Worm (Caenorhabditis elegans) whole organism, midembryonic: Measurements from ENCODE around the gene math-33.

ENCODE experiments used
- T22C8.4 ChIP-seq: fragments of 200-800 bp; sonication (Bioruptor generic); IDR thresholded peaks from 2 replicates; pipeline ENCODE4 v1.3.6; 2022; ENCODE audit warnings: missing genetic modification characterization, missing compliant biosample characterization
- cog-1 ChIP-seq: sonication (generic microtip); optimal IDR thresholded peaks from 2 replicates; lab custom pipeline; 2016; ENCODE audit warnings: missing genetic modification characterization, missing compliant biosample characterization
- flt-1 ChIP-seq: fragments of 200-800 bp; sonication (Bioruptor generic); IDR thresholded peaks from 2 replicates; pipeline ENCODE4 v1.3.6; 2022; ENCODE audit warnings: missing genetic modification characterization, missing compliant biosample characterization
- klf-2 ChIP-seq: fragments of 200-800 bp; sonication (Bioruptor generic); conservative IDR thresholded peaks from 2 replicates; pipeline ENCODE4 v1.3.6; 2022; ENCODE audit warnings: missing genetic modification reagents, missing genetic modification characterization, missing compliant biosample characterization
- med-1 ChIP-seq: sonication (generic microtip); optimal IDR thresholded peaks from 2 replicates; lab custom pipeline; 2017; ENCODE audit warnings: missing genetic modification characterization, mild to moderate bottlenecking, missing compliant biosample characterization, antibody characterized with exemption, missing genetic modification reagents; ENCODE audit not compliant: insufficient read depth
- ref-1 ChIP-seq: fragments of 200-800 bp; sonication (Bioruptor generic); conservative IDR thresholded peaks from 2 replicates; pipeline ENCODE4 v1.3.6; 2022; ENCODE audit warnings: missing genetic modification reagents, missing genetic modification characterization, missing compliant biosample characterization
- tab-1 ChIP-seq: fragments of 200-800 bp; sonication (Bioruptor generic); IDR thresholded peaks from 2 replicates; pipeline ENCODE4 v1.3.6; 2022; ENCODE audit warnings: missing genetic modification characterization, missing compliant biosample characterization
- ztf-23 ChIP-seq: fragments of 200-800 bp; sonication (Bioruptor generic); IDR thresholded peaks from 2 replicates; pipeline ENCODE4 v1.3.6; 2022; ENCODE audit warnings: missing genetic modification reagents, missing genetic modification characterization, missing compliant biosample characterization
- ztf-29 ChIP-seq: fragments of 200-800 bp; sonication (Bioruptor generic); IDR thresholded peaks from 2 replicates; pipeline ENCODE4 v1.3.6; 2022; ENCODE audit warnings: missing genetic modification reagents, missing genetic modification characterization, missing compliant biosample characterization

math-33 gene

DNA sequence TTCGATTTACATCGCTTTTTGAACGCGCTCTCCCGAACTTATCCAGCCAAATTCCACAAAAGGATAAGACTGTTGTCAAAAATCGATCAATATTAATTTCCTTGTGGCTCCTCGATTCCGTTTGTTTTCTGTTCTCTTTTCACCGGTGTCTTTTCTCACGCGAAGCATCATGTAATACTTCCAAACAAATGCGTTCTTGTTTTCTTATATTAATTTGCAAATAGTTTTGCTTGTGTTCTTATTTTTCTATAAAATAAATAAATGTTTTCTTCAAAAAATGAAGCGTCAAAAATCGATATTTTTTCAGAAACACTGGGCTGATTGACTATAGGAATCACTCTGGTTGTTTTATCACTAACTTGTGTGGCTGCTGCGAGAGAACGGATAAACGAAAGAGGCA, at the start of gene math-33:
TSS of gene math-33 (plus strand) at position 301 of the 400 bp plus-strand sequence.
- TF ChIP-seq cog-1 (tag; lab: Kevin White, UChicago) (no peak), med-1 (GFP tag; lab: Kevin White, UChicago) (no peak), ztf-29 (GFP tag; lab: Robert Waterston, UW) (no peak), ztf-23 (no peak), flt-1 (GFP tag; lab: Robert Waterston, UW) (no peak), ref-1 (GFP tag; lab: Robert Waterston, UW) (no peak)

DNA sequence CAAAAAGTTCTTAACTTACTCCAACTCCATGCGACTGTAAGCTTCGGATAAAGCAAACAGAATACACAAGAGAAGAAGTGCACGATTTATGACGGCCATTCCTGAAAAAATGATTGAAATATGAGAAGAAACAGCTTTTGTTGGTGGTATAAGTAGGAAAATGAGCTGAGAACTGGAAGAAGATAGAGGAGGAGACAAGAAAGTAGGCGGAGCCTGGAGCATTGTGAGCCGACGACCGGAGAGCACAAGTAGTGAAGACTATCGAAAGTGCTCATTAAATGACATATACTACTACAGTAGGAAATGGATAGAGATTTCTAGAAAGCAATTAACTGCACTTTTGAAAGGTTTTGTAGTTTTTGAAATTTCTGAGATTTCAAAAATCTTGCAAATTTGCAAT, 48.2 kb upstream of the math-33 start, which contains the start of gene nlp-80:
TSS of gene nlp-80 (minus strand) at position 101 of the 400 bp plus-strand sequence.
- TF ChIP-seq ztf-23 = no peak
- no peak for TF ChIP-seq klf-2
- no peak for TF ChIP-seq ref-1 (GFP tag; lab: Robert Waterston, UW)
- TF ChIP-seq ztf-29 (GFP tag; lab: Robert Waterston, UW) = no peak
- no peak for TF ChIP-seq flt-1 (GFP tag; lab: Robert Waterston, UW)
- no peak for TF ChIP-seq med-1 (GFP tag; lab: Kevin White, UChicago)
- no peak for TF ChIP-seq tab-1
- no peak for TF ChIP-seq cog-1 (tag; lab: Kevin White, UChicago)
- no peak for TF ChIP-seq T22C8.4 (GFP tag; lab: Robert Waterston, UW)

DNA sequence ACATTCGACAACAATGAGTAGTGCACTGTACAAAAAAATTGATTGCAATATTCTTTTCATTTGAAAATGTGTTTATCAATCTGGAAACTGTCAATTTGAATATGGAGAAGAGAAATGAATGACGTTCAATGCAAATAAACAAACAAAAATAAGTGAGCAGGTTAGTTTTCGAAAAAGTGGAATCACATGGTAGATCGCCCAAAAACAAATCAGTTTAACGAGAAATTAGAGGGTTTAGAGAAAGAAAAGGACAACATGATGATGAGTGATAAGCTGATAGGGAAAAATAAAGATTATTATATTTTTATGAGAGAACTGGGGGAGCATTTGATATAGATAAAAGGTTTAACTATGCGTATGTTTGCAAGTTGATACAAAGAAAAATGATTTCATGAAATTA, 44.4 kb upstream of the math-33 start, which contains the start of gene T04C12.8:
TSS of gene T04C12.8 (minus strand) at position 82 of the 400 bp plus-strand sequence.
- TF ChIP-seq cog-1 (tag; lab: Kevin White, UChicago) = no peak
- TF ChIP-seq med-1 (GFP tag; lab: Kevin White, UChicago) = no peak
- TF ChIP-seq tab-1 = no peak
- TF ChIP-seq flt-1 (GFP tag; lab: Robert Waterston, UW) = no peak
- TF ChIP-seq klf-2 = no peak
- TF ChIP-seq T22C8.4 (GFP tag; lab: Robert Waterston, UW) = no peak
- no peak for TF ChIP-seq ztf-23
- TF ChIP-seq ref-1 (GFP tag; lab: Robert Waterston, UW) = no peak
- no peak for TF ChIP-seq ztf-29 (GFP tag; lab: Robert Waterston, UW)

DNA sequence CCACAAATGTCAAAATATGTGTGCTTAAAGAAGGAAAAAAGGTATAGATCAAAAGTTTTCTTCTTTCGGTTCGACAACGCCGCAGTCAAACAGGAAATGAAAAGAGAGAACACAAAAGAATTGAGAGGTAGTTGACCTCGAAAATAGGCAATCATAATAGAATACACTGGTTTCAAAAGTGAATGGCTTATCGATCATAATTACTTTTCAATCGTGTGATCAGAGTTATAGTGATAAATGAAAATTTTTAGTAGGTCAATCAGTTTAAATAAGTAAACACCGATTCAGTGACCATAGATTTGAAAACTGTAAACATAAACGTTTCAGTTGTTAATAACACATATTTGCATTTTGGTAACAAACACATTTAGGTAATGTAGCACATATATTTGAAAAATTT, 43.3 kb upstream of the math-33 start:
- TF ChIP-seq cog-1 (tag; lab: Kevin White, UChicago) = no peak
- TF ChIP-seq ztf-23 = no peak

DNA sequence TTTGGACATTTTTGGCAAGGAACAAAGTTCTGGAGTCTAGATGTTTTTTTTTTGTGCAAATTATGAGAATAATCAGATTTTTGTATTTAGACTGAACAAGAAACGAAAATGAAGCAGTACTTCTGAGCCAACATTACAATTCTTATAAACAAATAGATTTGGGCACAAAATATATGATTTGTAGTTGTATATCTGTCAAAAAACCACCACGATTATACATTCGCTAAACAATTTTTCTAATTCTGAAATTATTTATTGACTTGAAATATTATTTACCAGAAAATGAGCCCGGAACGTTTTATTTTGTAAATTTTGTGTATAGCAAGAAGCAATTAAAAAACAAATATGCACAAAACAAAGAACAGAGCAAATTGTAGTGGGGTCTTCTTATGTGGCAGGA, 42.3 kb upstream of the math-33 start:
- TF ChIP-seq cog-1 (tag; lab: Kevin White, UChicago) (no peak), klf-2 (no peak), T22C8.4 (GFP tag; lab: Robert Waterston, UW) (no peak), med-1 (GFP tag; lab: Kevin White, UChicago) (no peak), ref-1 (GFP tag; lab: Robert Waterston, UW) (no peak), flt-1 (GFP tag; lab: Robert Waterston, UW) (no peak), ztf-29 (GFP tag; lab: Robert Waterston, UW) (no peak), tab-1 (no peak), ztf-23 (no peak)

DNA sequence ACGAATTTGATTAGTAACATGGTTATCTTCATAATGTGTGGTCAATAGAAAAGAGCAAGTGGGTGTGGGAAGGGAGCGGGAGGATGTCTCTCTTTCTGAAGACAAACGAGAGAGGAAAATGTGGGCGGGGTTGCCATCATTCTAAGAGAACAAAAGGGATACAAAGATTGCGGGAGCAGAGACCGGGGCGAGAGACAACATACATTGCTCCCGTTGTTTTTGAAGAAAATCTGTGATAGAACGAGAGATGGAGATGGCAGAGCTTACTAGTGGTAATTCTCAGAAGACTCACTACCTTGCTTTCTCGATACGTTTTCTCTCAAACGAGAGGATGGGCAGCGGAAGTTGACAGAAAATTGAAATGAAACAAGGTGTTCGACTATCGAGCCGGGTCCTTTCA, 40.4 kb upstream of the math-33 start:
- TF ChIP-seq ztf-29 (GFP tag; lab: Robert Waterston, UW) (no peak), ztf-23 (no peak), tab-1 (no peak)

DNA sequence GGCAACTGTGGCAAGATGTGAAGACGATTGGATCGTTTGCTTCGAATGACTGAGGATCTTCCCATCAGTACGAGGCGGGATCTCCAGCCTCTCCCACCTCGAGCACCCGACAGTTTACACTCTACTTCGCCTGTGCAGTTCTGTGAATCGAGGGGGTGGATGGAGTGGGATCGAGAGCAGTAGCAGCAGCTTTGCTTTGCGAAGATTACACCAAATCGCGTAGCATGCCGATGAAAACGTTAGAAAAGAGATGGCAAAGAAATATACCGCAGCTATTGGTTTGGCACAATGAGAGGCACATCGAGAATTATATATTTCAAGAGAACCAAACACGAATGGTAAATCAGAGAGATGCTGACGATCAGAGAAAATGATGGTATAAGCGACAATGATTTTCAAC, 39.3 kb upstream of the math-33 start, which contains the start of gene act-3:
TSS of gene act-3 (minus strand) at position 51 of the 400 bp plus-strand sequence.
- TF ChIP-seq med-1 (GFP tag; lab: Kevin White, UChicago) (no peak), klf-2 (no peak), ref-1 (GFP tag; lab: Robert Waterston, UW) (no peak), cog-1 (tag; lab: Kevin White, UChicago) (peak; percentile 35)

DNA sequence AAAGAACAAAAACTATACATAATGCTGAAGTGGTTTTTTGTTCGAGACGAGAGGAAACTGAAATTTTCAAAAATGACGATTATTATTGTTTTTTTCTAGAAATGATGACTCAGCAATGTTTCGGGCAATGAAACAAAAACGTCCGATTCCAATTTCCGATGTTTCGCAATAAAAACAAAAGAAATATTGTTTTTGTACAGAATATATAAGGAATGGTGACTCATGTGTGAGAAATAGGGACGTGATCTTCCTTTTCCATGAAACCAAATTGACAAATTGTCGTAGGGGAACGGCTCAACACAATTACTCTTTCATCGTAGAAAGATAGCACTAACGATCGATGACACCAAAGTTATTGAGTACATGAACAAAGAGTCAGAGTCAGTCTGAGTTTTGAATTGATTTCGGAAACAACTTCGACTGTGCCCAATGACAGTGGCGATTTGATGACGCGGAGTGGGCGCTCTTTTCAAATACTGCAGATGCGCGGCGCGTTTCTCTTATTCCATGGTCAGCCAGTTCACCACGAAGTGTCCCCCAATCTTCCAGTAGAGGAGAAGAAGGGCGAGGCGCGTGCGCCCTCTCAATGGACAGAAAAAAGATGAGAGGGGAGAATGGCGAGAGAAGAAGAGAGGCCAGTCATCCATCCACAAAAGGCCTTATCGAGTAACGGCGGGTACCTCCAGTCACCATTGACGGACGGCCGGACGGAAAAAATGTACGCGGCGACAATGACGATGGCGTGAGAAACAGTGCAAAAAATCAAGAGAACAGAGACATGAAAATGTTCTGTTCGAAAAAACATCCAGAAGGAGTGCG, 38.3 kb upstream of the math-33 start:
- no peak for TF ChIP-seq klf-2
- TF ChIP-seq ref-1 (GFP tag; lab: Robert Waterston, UW) = no peak
- TF ChIP-seq flt-1 (GFP tag; lab: Robert Waterston, UW) = peak; percentile 48; the same call in 1 of the 2 replicates

DNA sequence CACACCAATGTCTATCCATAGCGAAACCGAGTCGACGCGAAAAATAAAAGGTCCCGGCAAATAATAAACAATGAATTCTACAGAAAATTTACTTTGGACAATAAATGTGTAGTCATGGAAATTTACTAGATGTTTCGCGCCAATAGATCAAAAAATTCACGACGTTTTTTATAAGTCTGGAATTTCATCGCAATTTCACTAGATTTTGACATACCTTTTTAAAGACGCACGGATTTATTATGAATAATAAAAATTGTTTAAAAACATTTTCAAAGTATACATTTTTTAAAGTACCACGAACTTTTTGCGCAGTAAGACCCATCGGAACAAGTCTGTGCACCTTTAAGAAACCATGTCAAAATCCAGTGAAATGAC, 37.7 kb upstream of the math-33 start:
- no peak for TF ChIP-seq tab-1
- TF ChIP-seq klf-2 = no peak
- no peak for TF ChIP-seq med-1 (GFP tag; lab: Kevin White, UChicago)
- no peak for TF ChIP-seq cog-1 (tag; lab: Kevin White, UChicago)
- TF ChIP-seq ztf-29 (GFP tag; lab: Robert Waterston, UW) = no peak
- no peak for TF ChIP-seq flt-1 (GFP tag; lab: Robert Waterston, UW)
- no peak for TF ChIP-seq ztf-23
- no peak for TF ChIP-seq ref-1 (GFP tag; lab: Robert Waterston, UW)
- TF ChIP-seq T22C8.4 (GFP tag; lab: Robert Waterston, UW) = no peak

DNA sequence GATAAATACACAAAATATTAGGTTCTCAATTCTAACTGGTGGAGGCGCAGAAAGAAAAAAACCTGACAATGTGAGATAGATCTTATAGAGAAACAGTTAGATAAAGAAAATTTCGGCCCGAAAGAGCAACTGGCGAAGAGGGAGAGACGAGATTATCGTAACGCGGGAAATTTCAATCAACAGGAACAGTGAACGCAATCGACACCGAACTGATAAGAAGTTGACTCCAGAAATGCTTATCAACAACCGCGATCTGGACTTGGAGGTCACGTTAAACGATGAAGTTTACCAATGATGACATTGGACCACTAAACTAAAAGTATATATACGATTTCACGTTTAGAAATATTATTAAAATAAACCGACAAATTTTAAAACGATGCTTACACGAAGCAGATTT, 37.3 kb upstream of the math-33 start:
- TF ChIP-seq ztf-29 (GFP tag; lab: Robert Waterston, UW) = no peak
